Fruit fly (Drosophila melanogaster): ENCODE data around the gene gny.

The gny gene

dm6 chr2L:10381890-10382450 is 2.1 kb downstream of the gny start, which contains the start of gene CG5096 (continued):
- TF ChIP-seq CG17186 (GFP tag; optimal IDR thresholded peaks at IDR 0.05) (no peak), repo (GFP tag; optimal IDR thresholded peaks at IDR 0.05) (peak; percentile 39), br (optimal IDR thresholded peaks at IDR 0.05) (no peak), CG6689 (GFP tag; IDR thresholded peaks at IDR 0.05) (peak; percentile 89), btn (GFP tag; optimal IDR thresholded peaks at IDR 0.05) (peak; percentile 41), cwo (GFP tag; optimal IDR thresholded peaks at IDR 0.05) (peak; percentile 92), kay (GFP tag; optimal IDR thresholded peaks at IDR 0.05) (peak; percentile 86), C15 (GFP tag; IDR thresholded peaks at IDR 0.05) (peak; percentile 72; the same call in 1 of the 3 replicates), CG7987 (GFP tag; optimal IDR thresholded peaks at IDR 0.05) (peak; percentile 80), caup (GFP tag; optimal IDR thresholded peaks at IDR 0.05; ENCODE audit: severe bottlenecking) (peak; percentile 93), CG9437 (GFP tag; optimal IDR thresholded peaks at IDR 0.05) (peak; percentile 73), HLHmδ (GFP tag; optimal IDR thresholded peaks at IDR 0.05) (no peak), Dad (GFP tag; optimal IDR thresholded peaks at IDR 0.05) (peak; percentile 51), wor (GFP tag; IDR thresholded peaks at IDR 0.05) (peak; percentile 76), h (optimal IDR thresholded peaks at IDR 0.05) (no peak), danr (GFP tag; IDR thresholded peaks at IDR 0.05) (peak; percentile 81), sob (GFP tag; IDR thresholded peaks at IDR 0.05) (peak; percentile 92; the same call in 1 of the 2 replicates), toy (GFP tag; IDR thresholded peaks at IDR 0.05) (peak; percentile 74; the same call in 1 of the 2 replicates), Max (GFP tag; optimal IDR thresholded peaks at IDR 0.05) (peak; percentile 70), stc (GFP tag; IDR thresholded peaks at IDR 0.05) (peak; percentile 86), CG15601 (tag; optimal IDR thresholded peaks at IDR 0.05) (peak; percentile 83), ham (GFP tag; IDR thresholded peaks at IDR 0.05) (peak; percentile 55; the same call in 1 of the 2 replicates), CG13296 (GFP tag; optimal IDR thresholded peaks at IDR 0.05) (peak; percentile 94), peb (GFP tag; IDR thresholded peaks at IDR 0.05) (peak; percentile 42; the same call in 1 of the 2 replicates), crp (GFP tag; optimal IDR thresholded peaks at IDR 0.05) (peak in 1 of 2 experiments; percentile 37), CG11695 (GFP tag; IDR thresholded peaks at IDR 0.05) (peak; percentile 93), CG10654 (GFP tag; optimal IDR thresholded peaks at IDR 0.05) (peak; percentile 67), Sox102F (GFP tag; optimal IDR thresholded peaks at IDR 0.05) (peak; percentile 91), lbe (GFP tag; optimal IDR thresholded peaks at IDR 0.05) (peak; percentile 62), CG1832 (GFP tag; optimal IDR thresholded peaks at IDR 0.05) (no peak), cg (GFP tag; optimal IDR thresholded peaks at IDR 0.05) (no peak), CG18599 (GFP tag; optimal IDR thresholded peaks at IDR 0.05) (peak; percentile 97), CG1792 (GFP tag; optimal IDR thresholded peaks at IDR 0.05) (peak; percentile 78), prd (optimal IDR thresholded peaks at IDR 0.05) (no peak), prd (GFP tag; IDR thresholded peaks at IDR 0.05) (peak; percentile 87), run (tag; optimal IDR thresholded peaks at IDR 0.05) (peak; percentile 83), CG12299 (tag; optimal IDR thresholded peaks at IDR 0.05) (peak; percentile 90), CG12769 (tag; optimal IDR thresholded peaks at IDR 0.05) (peak; percentile 95), CG10431 (GFP tag; optimal IDR thresholded peaks at IDR 0.05) (no peak), CG8281 (tag; optimal IDR thresholded peaks at IDR 0.05) (peak; percentile 72), klu (GFP tag; IDR thresholded peaks at IDR 0.05) (peak; percentile 71), CG4424 (GFP tag; optimal IDR thresholded peaks at IDR 0.05) (peak; percentile 74), CG4360 (GFP tag; IDR thresholded peaks at IDR 0.05) (peak; percentile 62), CG14965 (GFP tag; optimal IDR thresholded peaks at IDR 0.05; ENCODE audit: borderline replicate concordance) (no peak), CG11723 (GFP tag; optimal IDR thresholded peaks at IDR 0.05) (peak; percentile 70), CG2712 (tag; optimal IDR thresholded peaks at IDR 0.05) (peak; percentile 90), CG6272 (GFP tag; IDR thresholded peaks at IDR 0.05) (peak; percentile 81), CG10209 (GFP tag; optimal IDR thresholded peaks at IDR 0.05) (peak; percentile 88), CG7556 (GFP tag; optimal IDR thresholded peaks at IDR 0.05) (peak; percentile 81), CG12236 (GFP tag; optimal IDR thresholded peaks at IDR 0.05) (peak; percentile 49), esg (GFP tag; conservative IDR thresholded peaks at IDR 0.05) (peak; percentile 82)
